Fruit fly (Drosophila melanogaster) whole organism, wandering third instar larva: Measurements from ENCODE around the gene Inx3.

ENCODE experiments used
- Abd-B ChIP-seq: fragments of >200 bp; optimal IDR thresholded peaks from 2 replicates; lab custom pipeline; 2017; ENCODE audit warnings: missing biosample characterization, missing genetic modification characterization
- CG32264 ChIP-seq: fragments of 200-800 bp; sonication (Bioruptor generic); optimal IDR thresholded peaks from 2 replicates; lab custom pipeline; 2016; ENCODE audit warnings: missing biosample characterization, missing genetic modification characterization
- CG9705 ChIP-seq: fragments of 200-800 bp; sonication (Bioruptor generic); optimal IDR thresholded peaks from 2 replicates; lab custom pipeline; 2018; ENCODE audit warnings: missing biosample characterization, mild to moderate bottlenecking, missing genetic modification characterization
- CrebA ChIP-seq: fragments of 200-800 bp; sonication (Bioruptor generic); optimal IDR thresholded peaks from 2 replicates; lab custom pipeline; 2016; ENCODE audit warnings: missing biosample characterization, mild to moderate bottlenecking, missing genetic modification characterization, borderline replicate concordance
- Dfd ChIP-seq: fragments of >200 bp; optimal IDR thresholded peaks from 2 replicates; lab custom pipeline; 2017; ENCODE audit warnings: missing biosample characterization, missing genetic modification characterization
- Dif ChIP-seq: fragments of 200-275, 200-300 bp; sonication (Bioruptor generic); optimal IDR thresholded peaks from 2 replicates; lab custom pipeline; 2018; ENCODE audit warnings: missing biosample characterization, missing genetic modification characterization; ENCODE audit not compliant: partially characterized antibody
- GATAd ChIP-seq: sonication (Bioruptor generic); optimal IDR thresholded peaks from 2 replicates; lab custom pipeline; 2016; ENCODE audit warnings: missing biosample characterization, missing genetic modification characterization
- HLH106 ChIP-seq: fragments of 200-800 bp; optimal IDR thresholded peaks from 3 replicates; lab custom pipeline; 2019; ENCODE audit warnings: missing biosample characterization, mild to moderate bottlenecking, missing genetic modification characterization, moderate library complexity
- Hnf4 ChIP-seq: fragments of 200-800 bp; sonication (Bioruptor generic); optimal IDR thresholded peaks from 2 replicates; lab custom pipeline; 2016; ENCODE audit warnings: missing biosample characterization, mild to moderate bottlenecking, missing genetic modification characterization
- Hr78 ChIP-seq: fragments of >200 bp; optimal IDR thresholded peaks from 2 replicates; lab custom pipeline; 2017; ENCODE audit warnings: missing biosample characterization, missing genetic modification characterization
- Hr83 ChIP-seq: fragments of 200-300 bp; sonication (Bioruptor generic); optimal IDR thresholded peaks from 2 replicates; lab custom pipeline; 2016; ENCODE audit warnings: missing biosample characterization, mild to moderate bottlenecking, missing genetic modification characterization, moderate library complexity; ENCODE audit not compliant: poor library complexity, severe bottlenecking
- Jra ChIP-seq: sonication (Bioruptor generic); optimal IDR thresholded peaks from 2 replicates; lab custom pipeline; 2016; ENCODE audit warnings: missing biosample characterization, missing genetic modification characterization
- Mio ChIP-seq: sonication (Bioruptor generic); optimal IDR thresholded peaks from 2 replicates; lab custom pipeline; 2016; ENCODE audit warnings: missing biosample characterization, missing genetic modification characterization
- Myc ChIP-seq: fragments of >200 bp; optimal IDR thresholded peaks from 2 replicates; lab custom pipeline; 2017
- N ChIP-seq: fragments of >200 bp; optimal IDR thresholded peaks from 2 replicates; lab custom pipeline; 2018; ENCODE audit warnings: missing biosample characterization, missing external identifiers, missing genetic modification characterization
- OdsH ChIP-seq: fragments of 200-800 bp; sonication (Bioruptor generic); optimal IDR thresholded peaks from 2 replicates; lab custom pipeline; 2016; ENCODE audit warnings: missing biosample characterization, mild to moderate bottlenecking, missing genetic modification characterization
- Rel ChIP-seq, 2 experiments: fragments of 200-800 bp; sonication (Bioruptor generic) in 1 of 2; optimal IDR thresholded peaks; 2 replicates in 1 of 2; 3 replicates in 1 of 2; lab custom pipeline; 2016 to 2019; ENCODE audit warnings: mild to moderate bottlenecking in 2 of 2, missing biosample characterization in 2 of 2, missing genetic modification characterization in 2 of 2, moderate library complexity in 1 of 2
- Sp1 ChIP-seq: fragments of 200-800 bp; sonication (Bioruptor generic); optimal IDR thresholded peaks from 3 replicates; lab custom pipeline; 2019; ENCODE audit warnings: missing biosample characterization, mild to moderate bottlenecking, missing genetic modification characterization, moderate library complexity
- Vsx2 ChIP-seq: fragments of 200-300, 225-300 bp; sonication (Bioruptor generic); optimal IDR thresholded peaks from 2 replicates; lab custom pipeline; 2018; ENCODE audit warnings: missing biosample characterization, missing genetic modification characterization; ENCODE audit not compliant: partially characterized antibody
- br ChIP-seq: fragments of 200-800 bp; sonication (Bioruptor generic); optimal IDR thresholded peaks from 2 replicates; lab custom pipeline; 2016; ENCODE audit warnings: missing biosample characterization, missing genetic modification characterization
- brk ChIP-seq: fragments of 200-800 bp; sonication (Bioruptor generic); optimal IDR thresholded peaks from 2 replicates; lab custom pipeline; 2016; ENCODE audit warnings: missing biosample characterization, mild to moderate bottlenecking, missing genetic modification characterization
- dl ChIP-seq, 2 experiments: fragments of 175-275, 200-275 bp in 1 of 2; fragments of 200-275 bp in 1 of 2; sonication (Bioruptor generic); optimal IDR thresholded peaks; lab custom pipeline; 2018; ENCODE audit warnings: mild to moderate bottlenecking in 2 of 2, missing biosample characterization in 2 of 2, missing genetic modification characterization in 2 of 2, moderate library complexity in 2 of 2; ENCODE audit not compliant: partially characterized antibody in 2 of 2, insufficient read depth in 1 of 2
- dmrt93B ChIP-seq: fragments of 200-800 bp; sonication (Bioruptor generic); optimal IDR thresholded peaks from 2 replicates; lab custom pipeline; 2018; ENCODE audit warnings: missing biosample characterization, mild to moderate bottlenecking, missing genetic modification characterization
- dsf ChIP-seq: sonication (Bioruptor generic); optimal IDR thresholded peaks from 2 replicates; lab custom pipeline; 2016; ENCODE audit warnings: missing biosample characterization, missing genetic modification characterization, borderline replicate concordance
- ey ChIP-seq: fragments of 200-800 bp; sonication (Bioruptor generic); optimal IDR thresholded peaks from 2 replicates; lab custom pipeline; 2016; ENCODE audit warnings: missing biosample characterization, missing genetic modification characterization
- foxo ChIP-seq, 2 experiments: fragments of 200-800 bp; sonication (Bioruptor generic); optimal IDR thresholded peaks; 2 replicates in 1 of 2; 3 replicates in 1 of 2; lab custom pipeline; 2016 to 2017; ENCODE audit warnings: missing biosample characterization in 2 of 2, missing genetic modification characterization in 2 of 2
- fru ChIP-seq: fragments of 200-800 bp; sonication (Bioruptor generic); optimal IDR thresholded peaks from 3 replicates; lab custom pipeline; 2016; ENCODE audit warnings: missing biosample characterization, mild to moderate bottlenecking, missing genetic modification characterization
- h ChIP-seq: fragments of 200-800 bp; sonication (Bioruptor generic); optimal IDR thresholded peaks from 3 replicates; lab custom pipeline; 2016; ENCODE audit warnings: missing biosample characterization, mild to moderate bottlenecking, missing genetic modification characterization
- jim ChIP-seq: fragments of 175-275, 200-325 bp; sonication (Bioruptor generic); optimal IDR thresholded peaks from 2 replicates; lab custom pipeline; 2016; ENCODE audit warnings: missing biosample characterization, mild to moderate bottlenecking, missing genetic modification characterization
- lola ChIP-seq: fragments of >200 bp; optimal IDR thresholded peaks from 2 replicates; lab custom pipeline; 2017; ENCODE audit warnings: missing biosample characterization, missing genetic modification characterization
- pan ChIP-seq: fragments of >200 bp; optimal IDR thresholded peaks from 2 replicates; lab custom pipeline; 2017
- psq ChIP-seq: fragments of 200-800 bp; sonication (Bioruptor generic); optimal IDR thresholded peaks from 3 replicates; lab custom pipeline; 2017; ENCODE audit warnings: missing biosample characterization, mild to moderate bottlenecking, missing genetic modification characterization, moderate library complexity
- rgr ChIP-seq: fragments of 200-800 bp; sonication (Bioruptor generic); optimal IDR thresholded peaks from 3 replicates; lab custom pipeline; 2016; ENCODE audit warnings: missing biosample characterization, mild to moderate bottlenecking, missing genetic modification characterization
- sage ChIP-seq: fragments of 200-800 bp; sonication (Bioruptor generic); optimal IDR thresholded peaks from 2 replicates; lab custom pipeline; 2016; ENCODE audit warnings: missing biosample characterization, mild to moderate bottlenecking, missing genetic modification characterization
- sv ChIP-seq: fragments of 200-800 bp; sonication (Bioruptor generic); optimal IDR thresholded peaks from 3 replicates; lab custom pipeline; 2016; ENCODE audit warnings: missing biosample characterization, missing genetic modification characterization
- tai ChIP-seq: sonication (Bioruptor generic); optimal IDR thresholded peaks from 2 replicates; lab custom pipeline; 2016; ENCODE audit warnings: missing biosample characterization, missing genetic modification characterization
- usp ChIP-seq: fragments of >200 bp; optimal IDR thresholded peaks from 2 replicates; lab custom pipeline; 2017; ENCODE audit warnings: missing biosample characterization, missing genetic modification characterization
- woc ChIP-seq: sonication (Bioruptor generic); optimal IDR thresholded peaks from 2 replicates; lab custom pipeline; 2016; ENCODE audit warnings: missing biosample characterization, mild to moderate bottlenecking, missing genetic modification characterization

Gene Inx3

DNA sequence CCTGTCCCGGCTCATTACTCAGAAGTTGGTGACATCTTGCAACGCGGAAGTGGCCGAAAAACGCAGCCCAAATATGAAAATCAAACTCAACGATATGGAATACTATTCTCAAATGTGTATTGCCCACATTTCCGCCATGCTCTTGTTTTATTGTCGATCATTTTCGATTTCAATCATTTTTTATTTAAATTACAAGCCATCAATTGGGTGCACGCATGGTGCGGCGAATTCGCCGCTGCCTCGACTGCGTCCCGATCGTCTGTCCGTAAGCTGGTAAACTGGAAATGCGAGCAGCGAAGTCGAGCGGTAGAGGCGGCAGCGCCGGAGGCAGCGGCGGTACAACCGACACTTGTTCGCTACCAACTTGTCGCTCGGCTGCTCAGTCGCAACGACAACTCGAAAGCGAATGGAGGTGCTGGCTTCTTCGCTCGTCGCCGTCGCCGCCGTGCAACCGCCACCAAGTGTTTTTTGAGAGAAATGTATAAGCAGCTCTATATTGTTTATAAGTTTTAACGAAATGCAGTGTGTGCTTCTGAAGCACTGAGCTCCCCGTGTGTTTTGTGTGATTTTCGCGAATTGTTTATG lies 32.3 kb upstream of the Inx3 start (continued):
- no peak for TF ChIP-seq HLH106 (tag; lab: Kevin White, UChicago)
- TF ChIP-seq Dfd (GFP tag; lab: Kevin White, UChicago): no peak
- TF ChIP-seq ey: no peak
- no peak for TF ChIP-seq psq (GFP tag; lab: Kevin White, UChicago)
- no peak for TF ChIP-seq dl (GFP tag; optimal IDR thresholded peaks at IDR 0.05; lab: Kevin White, UChicago; ENCODE audit: insufficient read depth in 1 of 2, partially characterized antibody in 2 of 2)
- TF ChIP-seq jim: no peak
- TF ChIP-seq pan (lab: Kevin White, UChicago): no peak
- no peak for TF ChIP-seq CG9705 (GFP tag; lab: Kevin White, UChicago)
- TF ChIP-seq dsf (GFP tag; lab: Kevin White, UChicago): no peak
- TF ChIP-seq Mio: no peak
- no peak for TF ChIP-seq sage (GFP tag; lab: Kevin White, UChicago)
- TF ChIP-seq Sp1 (GFP tag; lab: Kevin White, UChicago): no peak
- TF ChIP-seq Abd-B (GFP tag; lab: Kevin White, UChicago): no peak
- TF ChIP-seq Rel (GFP tag; optimal IDR thresholded peaks at IDR 0.05; lab: Kevin White, UChicago): no peak
- peak; percentile 0 for TF ChIP-seq Rel (tag; optimal IDR thresholded peaks at IDR 0.05; lab: Kevin White, UChicago)

DNA sequence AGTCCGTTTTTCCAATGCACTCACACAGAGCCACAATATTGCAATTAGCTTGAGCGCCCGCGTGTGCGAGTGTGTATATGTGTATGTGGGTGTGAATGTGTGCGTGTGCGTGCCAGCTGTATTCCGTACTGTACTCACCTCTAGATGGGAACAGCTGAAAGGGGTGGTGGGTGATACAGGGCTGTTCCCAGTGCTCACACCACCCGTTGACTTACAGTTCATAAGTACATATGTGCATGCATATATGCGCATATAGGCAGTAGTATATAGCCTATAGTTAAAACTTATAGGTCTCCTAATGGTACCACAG lies 30.1 kb upstream of the Inx3 start:
- peak; percentile 1 for TF ChIP-seq Hnf4 (GFP tag; lab: Kevin White, UChicago)
- peak; percentile 95 for TF ChIP-seq N (GFP tag; lab: Kevin White, UChicago)
- TF ChIP-seq h (GFP tag; lab: Kevin White, UChicago): peak; percentile 1
- TF ChIP-seq Vsx2 (GFP tag; lab: Kevin White, UChicago): peak; percentile 95
- TF ChIP-seq HLH106 (tag; lab: Kevin White, UChicago): no peak
- TF ChIP-seq Abd-B (GFP tag; lab: Kevin White, UChicago): no peak
- TF ChIP-seq Hr78 (GFP tag; lab: Kevin White, UChicago): peak; percentile 34
- TF ChIP-seq dl (GFP tag; optimal IDR thresholded peaks at IDR 0.05; lab: Kevin White, UChicago; ENCODE audit: insufficient read depth in 1 of 2, partially characterized antibody in 2 of 2): peak in 1 of 2 experiments; percentile 50

DNA sequence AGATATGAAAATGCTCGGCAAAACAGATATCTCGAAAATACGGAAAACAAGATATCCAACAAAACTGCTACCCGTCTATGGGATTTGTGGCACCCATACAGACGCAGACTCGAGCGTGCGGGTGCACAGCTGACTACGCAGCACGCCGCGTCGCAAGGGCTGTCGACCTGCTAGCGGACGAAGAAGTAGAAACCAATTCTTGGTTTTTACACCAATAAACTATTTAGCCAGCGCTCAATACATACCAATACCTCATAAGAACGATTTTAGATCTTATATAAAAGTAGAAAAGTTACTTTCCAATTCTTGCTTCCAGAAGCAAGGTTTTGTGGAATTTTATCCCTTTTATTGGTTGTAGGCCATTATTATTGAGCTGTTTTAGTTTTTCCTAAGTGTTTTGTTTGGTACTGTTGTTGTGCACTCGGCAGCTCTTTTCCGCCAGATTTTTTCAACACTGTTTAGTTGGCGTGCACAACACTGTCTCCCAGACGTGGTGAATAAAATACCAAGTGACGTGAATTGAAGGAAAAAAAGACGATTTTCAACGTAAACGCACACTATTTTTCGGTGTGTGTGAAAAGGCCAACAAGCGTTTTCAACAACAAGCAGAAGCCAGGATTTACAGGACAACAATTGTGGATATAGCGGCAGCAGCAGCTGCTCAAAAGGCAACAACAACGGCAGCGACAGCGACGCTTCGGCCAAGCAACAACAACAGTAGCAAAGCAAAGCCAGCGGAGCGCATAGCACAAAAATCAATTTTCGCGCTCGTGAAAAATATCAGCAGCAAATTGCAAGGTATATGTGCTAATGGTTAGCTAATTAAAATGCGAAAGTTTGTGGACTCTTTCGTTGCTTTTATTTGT lies 29.5 kb upstream of the Inx3 start:
- TF ChIP-seq N (GFP tag; lab: Kevin White, UChicago) (no peak), fru (GFP tag; lab: Kevin White, UChicago) (peak; percentile 89), GATAd (peak; percentile 50), woc (GFP tag; lab: Kevin White, UChicago) (peak; percentile 79), brk (GFP tag; lab: Kevin White, UChicago) (no peak), CrebA (GFP tag; lab: Kevin White, UChicago) (no peak), dmrt93B (GFP tag; lab: Kevin White, UChicago) (peak; percentile 76), dsf (GFP tag; lab: Kevin White, UChicago) (peak; percentile 37), lola (no peak), HLH106 (tag; lab: Kevin White, UChicago) (peak; percentile 86), Dif (no peak), Hr78 (GFP tag; lab: Kevin White, UChicago) (no peak), br (GFP tag; lab: Kevin White, UChicago) (peak; percentile 90), jim (no peak), foxo (GFP tag; optimal IDR thresholded peaks at IDR 0.05; lab: Kevin White, UChicago) (peak; percentile 57 to 93), CG9705 (GFP tag; lab: Kevin White, UChicago) (peak; percentile 82), tai (GFP tag; lab: Kevin White, UChicago) (no peak), Dfd (GFP tag; lab: Kevin White, UChicago) (no peak), usp (no peak), psq (GFP tag; lab: Kevin White, UChicago) (peak; percentile 78), Hnf4 (GFP tag; lab: Kevin White, UChicago) (peak; percentile 91), rgr (peak; percentile 91), Myc (lab: Kevin White, UChicago) (peak; percentile 70), sage (GFP tag; lab: Kevin White, UChicago) (no peak), Sp1 (GFP tag; lab: Kevin White, UChicago) (peak; percentile 72), dl (GFP tag; optimal IDR thresholded peaks at IDR 0.05; lab: Kevin White, UChicago; ENCODE audit: insufficient read depth in 1 of 2, partially characterized antibody in 2 of 2) (no peak), Rel (GFP tag; optimal IDR thresholded peaks at IDR 0.05; lab: Kevin White, UChicago) (no peak), Rel (tag; optimal IDR thresholded peaks at IDR 0.05; lab: Kevin White, UChicago) (peak; percentile 66), Mio (peak; percentile 36), Abd-B (GFP tag; lab: Kevin White, UChicago) (peak; percentile 10), Vsx2 (GFP tag; lab: Kevin White, UChicago) (no peak), Jra (GFP tag; lab: Kevin White, UChicago) (peak; percentile 67), OdsH (peak; percentile 79), CG32264 (peak; percentile 67), ey (peak; percentile 89), Hr83 (peak; percentile 68), h (GFP tag; lab: Kevin White, UChicago) (peak; percentile 92), sv (peak; percentile 78), pan (lab: Kevin White, UChicago) (no peak)
